Worm (Caenorhabditis elegans): Measurements from ENCODE around the gene his-7.

- TF ChIP-seq hlh-30 (tag; optimal IDR thresholded peaks at IDR 0.05; ENCODE audit: insufficient read depth), result no peak
- no peak for TF ChIP-seq ama-1 (optimal IDR thresholded peaks at IDR 0.05)
- no peak for TF ChIP-seq ceh-45 (GFP tag; IDR thresholded peaks at IDR 0.05)
- no peak for TF ChIP-seq ceh-18 (tag; optimal IDR thresholded peaks at IDR 0.05)
- no peak for TF ChIP-seq ceh-31 (tag; optimal IDR thresholded peaks at IDR 0.05)
- no peak for TF ChIP-seq sox-2 (GFP tag; IDR thresholded peaks at IDR 0.05)
- no peak for TF ChIP-seq rnt-1 (tag; optimal IDR thresholded peaks at IDR 0.05)
- no peak for TF ChIP-seq lin-11 (tag; optimal IDR thresholded peaks at IDR 0.05)
- TF ChIP-seq hlh-8 (tag; optimal IDR thresholded peaks at IDR 0.05), result no peak
- TF ChIP-seq ceh-9 (tag; optimal IDR thresholded peaks at IDR 0.05), result no peak
These were observed 27.7 kb downstream of the his-7 start, which contains the start of gene acr-16 for ce11 chrV:8560916-8561315.

Data from whole organism, late embryonic.